Fruit fly (Drosophila melanogaster) whole organism, prepupa: Measurements from ENCODE around the gene CG3609.

ENCODE experiments used
- Blimp-1 ChIP-seq: fragments of 200-800 bp; sonication (Bioruptor generic); optimal IDR thresholded peaks from 3 replicates; lab custom pipeline; 2017; ENCODE audit warnings: missing biosample characterization, missing genetic modification characterization, mild to moderate bottlenecking, moderate library complexity, missing genetic modification reagents
- CG10631 ChIP-seq: fragments of 200-800 bp; sonication (Bioruptor generic); optimal IDR thresholded peaks from 2 replicates; lab custom pipeline; 2016; ENCODE audit warnings: missing biosample characterization, missing genetic modification characterization
- CG10669 ChIP-seq: fragments of 200-800 bp; sonication (Bioruptor generic); optimal IDR thresholded peaks from 3 replicates; lab custom pipeline; 2018; ENCODE audit warnings: missing biosample characterization, mild to moderate bottlenecking, missing genetic modification characterization, moderate library complexity
- CG11294 ChIP-seq: fragments of 200-800 bp; sonication (Bioruptor generic); IDR thresholded peaks from 2 replicates; pipeline ENCODE4 v1.3.6; 2022; ENCODE audit warnings: missing biosample characterization, missing genetic modification characterization
- CG11762 ChIP-seq: fragments of 200-800 bp; sonication (Bioruptor generic); optimal IDR thresholded peaks from 3 replicates; lab custom pipeline; 2016; ENCODE audit warnings: missing biosample characterization, missing genetic modification characterization; ENCODE audit not compliant: insufficient read depth
- CG15336 ChIP-seq: fragments of 200-800 bp; sonication (Bioruptor generic); IDR thresholded peaks from 2 replicates; pipeline ENCODE4 v1.3.6; 2022; ENCODE audit warnings: missing biosample characterization, missing genetic modification characterization
- CG1621 ChIP-seq: fragments of 200-800 bp; sonication (Bioruptor generic); optimal IDR thresholded peaks from 3 replicates; lab custom pipeline; 2018; ENCODE audit warnings: missing biosample characterization, mild to moderate bottlenecking, missing genetic modification characterization
- CG16779 ChIP-seq: fragments of 200-800 bp; sonication (Bioruptor generic); optimal IDR thresholded peaks from 3 replicates; lab custom pipeline; 2017; ENCODE audit warnings: missing biosample characterization, mild to moderate bottlenecking, missing genetic modification characterization
- CG3032 ChIP-seq: fragments of 200-800 bp; optimal IDR thresholded peaks from 2 replicates; lab custom pipeline; 2019; ENCODE audit warnings: missing biosample characterization, mild to moderate bottlenecking, missing genetic modification characterization, moderate library complexity
- CG34406 ChIP-seq: fragments of 200-800 bp; sonication (Bioruptor generic); optimal IDR thresholded peaks from 3 replicates; lab custom pipeline; 2016; ENCODE audit warnings: missing biosample characterization, missing genetic modification characterization
- CG3919 ChIP-seq: fragments of 200-800 bp; sonication (Bioruptor generic); optimal IDR thresholded peaks from 3 replicates; lab custom pipeline; 2016; ENCODE audit warnings: missing biosample characterization, missing genetic modification characterization
- CG4318 ChIP-seq: fragments of 200-800 bp; sonication (Bioruptor generic); optimal IDR thresholded peaks from 3 replicates; lab custom pipeline; 2017; ENCODE audit warnings: missing biosample characterization, mild to moderate bottlenecking, missing genetic modification characterization
- CG6163 ChIP-seq: fragments of 200-800 bp; sonication (Bioruptor generic); IDR thresholded peaks from 3 replicates; pipeline ENCODE4 v1.3.6; 2022; ENCODE audit warnings: missing biosample characterization, missing genetic modification characterization
- CG6276 ChIP-seq: fragments of 200-800 bp; sonication (Bioruptor generic); optimal IDR thresholded peaks from 2 replicates; lab custom pipeline; 2017; ENCODE audit warnings: missing biosample characterization, mild to moderate bottlenecking, missing genetic modification characterization
- CG6792 ChIP-seq: fragments of 200-800 bp; sonication (Bioruptor generic); optimal IDR thresholded peaks from 3 replicates; lab custom pipeline; 2016; ENCODE audit warnings: missing biosample characterization, missing genetic modification characterization
- CG6808 ChIP-seq: fragments of 200-800 bp; sonication (Bioruptor generic); optimal IDR thresholded peaks from 3 replicates; lab custom pipeline; 2017; ENCODE audit warnings: missing biosample characterization, missing genetic modification characterization, mild to moderate bottlenecking, moderate library complexity, missing genetic modification reagents
- CG6854 ChIP-seq: fragments of 200-800 bp; sonication (Bioruptor generic); optimal IDR thresholded peaks from 2 replicates; lab custom pipeline; 2017; ENCODE audit warnings: missing biosample characterization, mild to moderate bottlenecking, missing genetic modification characterization
- CG8119 ChIP-seq: fragments of 200-800 bp; sonication (Bioruptor generic); IDR thresholded peaks from 3 replicates; pipeline ENCODE4 v1.3.6; 2022; ENCODE audit warnings: missing biosample characterization, missing genetic modification characterization
- CG8319 ChIP-seq: fragments of 200-800 bp; sonication (Bioruptor generic); optimal IDR thresholded peaks from 3 replicates; lab custom pipeline; 2016; ENCODE audit warnings: missing biosample characterization, missing genetic modification characterization
- CG8632 ChIP-seq: fragments of 200-800 bp; sonication (Bioruptor generic); optimal IDR thresholded peaks from 3 replicates; lab custom pipeline; 2016; ENCODE audit warnings: missing biosample characterization, missing genetic modification characterization
- Eip75B ChIP-seq: fragments of 200-800 bp; sonication (Bioruptor generic); optimal IDR thresholded peaks from 3 replicates; lab custom pipeline; 2016; ENCODE audit warnings: missing biosample characterization, missing genetic modification characterization
- Ets21C ChIP-seq: fragments of 200-800 bp; sonication (Bioruptor generic); optimal IDR thresholded peaks from 3 replicates; lab custom pipeline; 2016; ENCODE audit warnings: missing biosample characterization, missing genetic modification characterization
- Ets96B ChIP-seq: fragments of 200-800 bp; optimal IDR thresholded peaks from 2 replicates; lab custom pipeline; 2019; ENCODE audit warnings: missing biosample characterization, mild to moderate bottlenecking, missing genetic modification characterization, moderate library complexity
- Gug ChIP-seq: fragments of 200-800 bp; sonication (Bioruptor generic); IDR thresholded peaks from 2 replicates; pipeline ENCODE4 v1.3.6; 2022; ENCODE audit warnings: missing biosample characterization, missing genetic modification characterization
- Hr38 ChIP-seq: sonication (Bioruptor generic); optimal IDR thresholded peaks from 2 replicates; lab custom pipeline; 2016; ENCODE audit warnings: missing biosample characterization, missing genetic modification characterization
- Hr4 ChIP-seq: fragments of 200-800 bp; sonication (Bioruptor generic); optimal IDR thresholded peaks from 3 replicates; lab custom pipeline; 2016; ENCODE audit warnings: missing biosample characterization, missing genetic modification characterization
- Lpt ChIP-seq: fragments of 200-800 bp; sonication (Bioruptor generic); optimal IDR thresholded peaks from 3 replicates; lab custom pipeline; 2016; ENCODE audit warnings: missing biosample characterization, missing genetic modification characterization
- Met ChIP-seq: fragments of 200-800 bp; sonication (Bioruptor generic); optimal IDR thresholded peaks from 3 replicates; lab custom pipeline; 2016; ENCODE audit warnings: missing biosample characterization, missing genetic modification characterization
- OdsH ChIP-seq: fragments of 200-800 bp; sonication (Bioruptor generic); optimal IDR thresholded peaks from 3 replicates; lab custom pipeline; 2016; ENCODE audit warnings: missing biosample characterization, missing genetic modification characterization
- Smox ChIP-seq: fragments of 200-800 bp; sonication (Bioruptor generic); optimal IDR thresholded peaks from 3 replicates; lab custom pipeline; 2016; ENCODE audit warnings: missing biosample characterization, missing genetic modification characterization
- Sox102F ChIP-seq: fragments of 200-800 bp; sonication (Bioruptor generic); optimal IDR thresholded peaks from 2 replicates; lab custom pipeline; 2016; ENCODE audit warnings: missing biosample characterization, mild to moderate bottlenecking, missing genetic modification characterization
- Sox14 ChIP-seq: fragments of 200-800 bp; sonication (Bioruptor generic); optimal IDR thresholded peaks from 3 replicates; lab custom pipeline; 2016; ENCODE audit warnings: missing biosample characterization, missing genetic modification characterization
- Sox15 ChIP-seq: fragments of 200-800 bp; sonication (Bioruptor generic); optimal IDR thresholded peaks from 3 replicates; lab custom pipeline; 2016; ENCODE audit warnings: missing biosample characterization, missing genetic modification characterization
- achi ChIP-seq: fragments of 200-800 bp; sonication (Bioruptor generic); optimal IDR thresholded peaks from 3 replicates; lab custom pipeline; 2016; ENCODE audit warnings: missing biosample characterization, missing genetic modification characterization
- cyc ChIP-seq: fragments of 200-800 bp; sonication (Bioruptor generic); optimal IDR thresholded peaks from 3 replicates; lab custom pipeline; 2016; ENCODE audit warnings: missing biosample characterization, missing genetic modification characterization
- dac ChIP-seq: fragments of 200-800 bp; sonication (Bioruptor generic); optimal IDR thresholded peaks from 2 replicates; lab custom pipeline; 2017; ENCODE audit warnings: missing biosample characterization, mild to moderate bottlenecking, missing genetic modification characterization
- dsx ChIP-seq: fragments of 200-800 bp; optimal IDR thresholded peaks from 3 replicates; lab custom pipeline; 2019; ENCODE audit warnings: missing biosample characterization, mild to moderate bottlenecking, missing genetic modification characterization, moderate library complexity; ENCODE audit not compliant: poor library complexity, severe bottlenecking
- eg ChIP-seq: fragments of 200-800 bp; sonication (Bioruptor generic); IDR thresholded peaks from 3 replicates; pipeline ENCODE4 v1.3.6; 2022; ENCODE audit warnings: missing biosample characterization, missing genetic modification characterization
- esn ChIP-seq: fragments of 200-800 bp; sonication (Bioruptor generic); optimal IDR thresholded peaks from 2 replicates; lab custom pipeline; 2016; ENCODE audit warnings: missing biosample characterization, mild to moderate bottlenecking, missing genetic modification characterization, moderate library complexity
- fd59A ChIP-seq: fragments of 200-800 bp; sonication (Bioruptor generic); optimal IDR thresholded peaks from 2 replicates; lab custom pipeline; 2017; ENCODE audit warnings: missing biosample characterization, mild to moderate bottlenecking, missing genetic modification characterization, missing genetic modification reagents
- fd85E ChIP-seq: fragments of 200-800 bp; sonication (Bioruptor generic); optimal IDR thresholded peaks from 3 replicates; lab custom pipeline; 2016; ENCODE audit warnings: missing biosample characterization, missing genetic modification characterization
- lz ChIP-seq: fragments of 200-800 bp; sonication (Bioruptor generic); optimal IDR thresholded peaks from 3 replicates; lab custom pipeline; 2016; ENCODE audit warnings: missing biosample characterization, missing genetic modification characterization
- net ChIP-seq: fragments of 200-800 bp; sonication (Bioruptor generic); optimal IDR thresholded peaks from 3 replicates; lab custom pipeline; 2016; ENCODE audit warnings: missing biosample characterization, missing genetic modification characterization
- pdm3 ChIP-seq: fragments of 200-800 bp; sonication (Bioruptor generic); optimal IDR thresholded peaks from 3 replicates; lab custom pipeline; 2016; ENCODE audit warnings: missing biosample characterization, missing genetic modification characterization
- salr ChIP-seq, 2 experiments: fragments of 200-800 bp; sonication (Bioruptor generic); optimal IDR thresholded peaks; 3 replicates each; lab custom pipeline; 2016 to 2018; ENCODE audit warnings: missing biosample characterization in 2 of 2, missing genetic modification characterization in 2 of 2, mild to moderate bottlenecking in 1 of 2
- ss ChIP-seq, 2 experiments: fragments of 200-800 bp; sonication (Bioruptor generic); optimal IDR thresholded peaks; 2 replicates in 1 of 2; 3 replicates in 1 of 2; lab custom pipeline; 2017 to 2018; ENCODE audit warnings: mild to moderate bottlenecking in 2 of 2, missing biosample characterization in 2 of 2, missing genetic modification characterization in 2 of 2, moderate library complexity in 1 of 2
- svp ChIP-seq: fragments of 200-800 bp; sonication (Bioruptor generic); peaks from one replicate; lab custom pipeline; 2016; ENCODE audit warnings: missing biosample characterization, missing genetic modification characterization
- topi ChIP-seq: fragments of 200-800 bp; sonication (Bioruptor generic); optimal IDR thresholded peaks from 3 replicates; lab custom pipeline; 2016; ENCODE audit warnings: missing biosample characterization, missing genetic modification characterization
- vri ChIP-seq: fragments of 200-800 bp; sonication (Bioruptor generic); optimal IDR thresholded peaks from 3 replicates; lab custom pipeline; 2016; ENCODE audit warnings: missing biosample characterization, mild to moderate bottlenecking, missing genetic modification characterization

The CG3609 gene

DNA sequence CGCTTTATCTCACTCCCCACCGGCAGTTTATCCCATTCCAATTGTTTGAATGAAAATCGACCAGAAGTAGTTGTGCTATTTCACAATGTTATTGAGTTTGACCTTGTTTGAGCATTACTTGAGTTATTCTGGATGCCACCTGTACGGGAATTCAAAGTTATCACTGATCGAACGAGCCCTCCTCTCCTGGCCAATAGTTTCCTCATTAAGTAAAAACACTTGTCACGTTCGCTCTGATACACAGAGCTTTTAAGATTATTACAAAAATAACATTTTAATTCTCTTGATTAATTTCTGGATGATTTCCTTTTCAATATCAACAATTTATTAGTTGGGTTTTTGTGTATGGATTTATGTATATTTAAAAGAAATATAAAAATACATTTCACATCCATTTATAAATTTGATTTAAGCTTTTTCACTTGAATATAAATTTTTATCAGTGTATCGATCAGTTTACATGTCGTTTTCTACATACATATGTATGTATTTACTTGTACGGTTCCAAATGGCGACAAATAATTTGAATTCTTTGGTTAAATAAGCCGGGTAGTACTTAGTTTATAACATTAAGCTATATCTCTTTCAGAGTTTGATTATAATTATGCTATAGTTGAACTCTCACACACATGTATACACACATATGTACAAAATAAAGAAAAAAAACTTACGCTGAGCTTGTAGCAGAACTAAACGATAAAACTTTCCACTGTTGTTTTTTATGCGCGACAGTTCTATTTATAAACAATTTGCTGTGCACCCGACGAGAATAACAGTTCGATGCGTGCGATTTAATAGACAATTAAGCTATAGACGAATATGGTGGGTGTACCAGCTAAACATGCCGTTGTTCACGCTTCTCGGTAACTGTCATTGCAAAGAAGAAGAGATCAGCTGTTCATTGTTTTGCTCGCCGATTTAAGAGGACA lies at the start of gene CG3609, which contains the start of gene CG15390:
Gene CG3609, minus strand, starts transcription at position 810 of the 929 bp plus-strand sequence.
Gene CG15390, plus strand, starts transcription at position 896 of the 929 bp plus-strand sequence.
- TF ChIP-seq fd59A (GFP tag; lab: Kevin White, UChicago): peak; percentile 55
- peak; percentile 24 for TF ChIP-seq Blimp-1 (GFP tag; lab: Kevin White, UChicago)
- TF ChIP-seq CG11294 (GFP tag; lab: Robert Waterston, UW): peak; percentile 58; the same call in 1 of the 2 replicates
- peak; percentile 80 for TF ChIP-seq Smox (GFP tag; lab: Kevin White, UChicago)
- peak; percentile 79 for TF ChIP-seq CG1621
- peak; percentile 88 for TF ChIP-seq eg (GFP tag; lab: Robert Waterston, UW)
- TF ChIP-seq CG6792 (GFP tag; lab: Kevin White, UChicago): peak; percentile 65
- peak; percentile 46 for TF ChIP-seq Gug (GFP tag; lab: Robert Waterston, UW)
- peak; percentile 75 for TF ChIP-seq CG8119
- TF ChIP-seq Sox102F (GFP tag; lab: Kevin White, UChicago): peak; percentile 89
- peak; percentile 78 for TF ChIP-seq Eip75B (GFP tag; lab: Kevin White, UChicago)
- peak; percentile 92 for TF ChIP-seq CG6163 (GFP tag; lab: Robert Waterston, UW)
- TF ChIP-seq CG8319: peak; percentile 43
- peak; percentile 30 for TF ChIP-seq CG34406 (GFP tag; lab: Kevin White, UChicago)
- TF ChIP-seq CG6276 (GFP tag; lab: Kevin White, UChicago): peak; percentile 81
- peak; percentile 56 for TF ChIP-seq dac (GFP tag; lab: Kevin White, UChicago)
- TF ChIP-seq fd85E: no peak
- peak; percentile 88 for TF ChIP-seq pdm3
- TF ChIP-seq CG11762 (GFP tag; lab: Kevin White, UChicago): no peak
- TF ChIP-seq CG10631 (GFP tag; lab: Kevin White, UChicago): peak; percentile 65
- TF ChIP-seq Ets21C (GFP tag; lab: Kevin White, UChicago): peak; percentile 80
- peak; percentile 79 for TF ChIP-seq OdsH
- TF ChIP-seq topi (GFP tag; lab: Kevin White, UChicago): peak; percentile 73
- TF ChIP-seq net: peak; percentile 83
- TF ChIP-seq CG6808 (GFP tag; lab: Kevin White, UChicago): peak; percentile 71
- TF ChIP-seq Hr38: peak; percentile 76
- TF ChIP-seq Sox15 (GFP tag; lab: Kevin White, UChicago): peak; percentile 14
- peak; percentile 85 for TF ChIP-seq Hr4 (GFP tag; lab: Kevin White, UChicago)
- peak; percentile 78 for TF ChIP-seq CG15336
- peak; percentile 85 for TF ChIP-seq lz
- TF ChIP-seq CG4318 (GFP tag; lab: Kevin White, UChicago): peak; percentile 20
- TF ChIP-seq CG3032 (tag; lab: Kevin White, UChicago): peak; percentile 41
- TF ChIP-seq CG10669 (GFP tag; lab: Kevin White, UChicago): peak; percentile 66
- TF ChIP-seq svp: peak; percentile 88
- TF ChIP-seq Lpt (GFP tag; lab: Kevin White, UChicago): peak; percentile 66
- TF ChIP-seq CG3919 (GFP tag; lab: Kevin White, UChicago): peak; percentile 91
- peak; percentile 89 for TF ChIP-seq vri (GFP tag; lab: Kevin White, UChicago)
- TF ChIP-seq Ets96B (tag; lab: Kevin White, UChicago): peak; percentile 56
- TF ChIP-seq salr (GFP tag; optimal IDR thresholded peaks at IDR 0.05; lab: Kevin White, UChicago): peak; percentile 73 to 76
- peak; percentile 54 for TF ChIP-seq CG8632
- peak; percentile 80 for TF ChIP-seq CG16779 (tag; lab: Kevin White, UChicago)
- TF ChIP-seq cyc (GFP tag; lab: Kevin White, UChicago): peak; percentile 83
- peak; percentile 91 for TF ChIP-seq Sox14 (GFP tag; lab: Kevin White, UChicago)
- peak; percentile 74 for TF ChIP-seq dsx (GFP tag; lab: Kevin White, UChicago)
- TF ChIP-seq ss (GFP tag; optimal IDR thresholded peaks at IDR 0.05; lab: Kevin White, UChicago): peak; percentile 81 to 87
- TF ChIP-seq esn (GFP tag; lab: Kevin White, UChicago): peak; percentile 86
- TF ChIP-seq Met (GFP tag; lab: Kevin White, UChicago): peak; percentile 84
- TF ChIP-seq achi (GFP tag; lab: Kevin White, UChicago): peak; percentile 78
- TF ChIP-seq CG6854 (GFP tag; lab: Kevin White, UChicago): peak; percentile 9
